Fruit fly (Drosophila melanogaster): ENCODE measurements around the gene AgmNAT.

Gene AgmNAT

DNA sequence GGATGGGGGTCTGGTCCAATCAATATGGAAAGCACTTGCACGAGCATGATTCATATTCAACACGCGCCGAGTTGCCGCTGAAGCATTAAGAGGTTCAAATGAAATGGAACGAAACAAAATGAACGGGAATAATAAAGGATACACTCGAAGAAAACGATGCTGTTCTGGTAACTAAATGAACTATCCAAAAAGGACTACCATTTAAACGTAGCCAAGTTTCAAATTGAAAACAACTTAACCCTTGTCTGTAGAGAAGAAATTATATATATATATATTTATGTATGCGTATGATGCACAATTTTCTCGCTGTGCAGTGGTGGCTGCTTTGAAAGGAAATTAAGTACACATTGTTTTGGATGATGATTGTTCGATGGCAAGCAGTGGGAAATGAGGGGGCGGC, 37.1 kb upstream of the AgmNAT start (continued):
- no peak for TF ChIP-seq Mad (GFP tag; optimal IDR thresholded peaks at IDR 0.05)
- 0 out of 3 replicates have a peak, but pooled peaks have one; percentile 32 for TF ChIP-seq dysf (GFP tag; IDR thresholded peaks at IDR 0.05)
- TF ChIP-seq CG32532 (GFP tag; IDR thresholded peaks at IDR 0.05): peak; percentile 30; the same call in 1 of the 2 replicates
- peak; percentile 9; the same call in 1 of the 2 replicates for TF ChIP-seq CG3847 (GFP tag; IDR thresholded peaks at IDR 0.05)
- no peak for TF ChIP-seq Adf1 (GFP tag; IDR thresholded peaks at IDR 0.05)
- no peak for TF ChIP-seq CG7372 (GFP tag; IDR thresholded peaks at IDR 0.05)
- TF ChIP-seq tup (GFP tag; optimal IDR thresholded peaks at IDR 0.05): no peak
- no peak for TF ChIP-seq oc (tag; optimal IDR thresholded peaks at IDR 0.05)
- no peak for TF ChIP-seq maf-S (GFP tag; optimal IDR thresholded peaks at IDR 0.05)
- no peak for TF ChIP-seq CG6654 (GFP tag; optimal IDR thresholded peaks at IDR 0.05)
- peak; percentile 50 for TF ChIP-seq CG18599 (GFP tag; optimal IDR thresholded peaks at IDR 0.05)
- peak; percentile 47 for TF ChIP-seq CG2678 (tag; optimal IDR thresholded peaks at IDR 0.05)
- TF ChIP-seq CG12299 (tag; optimal IDR thresholded peaks at IDR 0.05): no peak
- TF ChIP-seq grau (tag; optimal IDR thresholded peaks at IDR 0.05): peak; percentile 27
- no peak for TF ChIP-seq CG7357 (GFP tag; IDR thresholded peaks at IDR 0.05)

DNA sequence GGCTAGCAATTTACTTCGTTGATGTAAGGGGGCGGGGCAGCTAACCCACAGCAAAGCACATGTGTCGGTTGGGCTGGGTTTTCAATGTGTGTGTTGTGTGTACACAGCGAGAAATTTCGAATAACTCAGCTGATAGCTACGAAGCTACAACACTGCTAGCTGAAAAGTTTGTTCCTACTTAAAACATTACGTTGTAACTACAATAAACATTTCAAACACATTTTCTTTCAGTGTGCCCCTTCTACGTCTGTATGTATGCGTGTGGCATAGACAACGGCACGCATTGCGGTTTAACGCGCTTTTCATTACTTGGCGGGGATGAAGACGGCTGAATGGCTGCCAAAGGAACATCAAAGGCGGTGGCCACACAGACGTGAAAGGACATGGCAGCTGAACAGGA, 31.9 kb upstream of the AgmNAT start:
- TF ChIP-seq CG12219 (GFP tag; optimal IDR thresholded peaks at IDR 0.05): peak; percentile 12
- TF ChIP-seq CG3281 (GFP tag; optimal IDR thresholded peaks at IDR 0.05): peak; percentile 22
- peak; percentile 43; the same call in 1 of the 3 replicates for TF ChIP-seq zfh1 (GFP tag; IDR thresholded peaks at IDR 0.05)
- no peak for TF ChIP-seq Elba2 (GFP tag; optimal IDR thresholded peaks at IDR 0.05)
- no peak for TF ChIP-seq lov (optimal IDR thresholded peaks at IDR 0.05)
- TF ChIP-seq lov (GFP tag; IDR thresholded peaks at IDR 0.05): no peak
- TF ChIP-seq knrl (GFP tag; IDR thresholded peaks at IDR 0.05; ENCODE audit: partially characterized antibody): no peak
- TF ChIP-seq abd-A (tag; optimal IDR thresholded peaks at IDR 0.05): peak; percentile 54
- TF ChIP-seq Xbp1 (GFP tag; optimal IDR thresholded peaks at IDR 0.05): peak; percentile 35
- TF ChIP-seq disco-r (GFP tag; optimal IDR thresholded peaks at IDR 0.05): no peak
- TF ChIP-seq CG6175 (GFP tag; IDR thresholded peaks at IDR 0.05): no peak
- TF ChIP-seq sob (GFP tag; IDR thresholded peaks at IDR 0.05): peak; percentile 63
- no peak for TF ChIP-seq crol (GFP tag; IDR thresholded peaks at IDR 0.05)
- peak; percentile 36 for TF ChIP-seq CG17359 (tag; optimal IDR thresholded peaks at IDR 0.05)
- TF ChIP-seq psq (GFP tag; optimal IDR thresholded peaks at IDR 0.05): no peak
- TF ChIP-seq CG4404 (GFP tag; IDR thresholded peaks at IDR 0.05): no peak
- TF ChIP-seq CG33557 (GFP tag; optimal IDR thresholded peaks at IDR 0.05): no peak
- peak; percentile 49 for TF ChIP-seq sens (GFP tag)
- TF ChIP-seq btn (GFP tag; optimal IDR thresholded peaks at IDR 0.05): no peak
- 0 out of 2 replicates have a peak, but pooled peaks have one; percentile 9 for TF ChIP-seq Oaz (GFP tag; IDR thresholded peaks at IDR 0.05)
- TF ChIP-seq CG11560 (tag; IDR thresholded peaks at IDR 0.05): no peak
- no peak for TF ChIP-seq CG13287 (GFP tag; IDR thresholded peaks at IDR 0.05; ENCODE audit: partially characterized antibody)
- peak; percentile 34 for TF ChIP-seq mam (GFP tag; optimal IDR thresholded peaks at IDR 0.05)
- TF ChIP-seq Taf1 (GFP tag; IDR thresholded peaks at IDR 0.05): no peak
- TF ChIP-seq CG3847 (GFP tag; IDR thresholded peaks at IDR 0.05): peak; percentile 16; the same call in 1 of the 2 replicates
- 0 out of 2 replicates have a peak, but pooled peaks have one; percentile 13 for TF ChIP-seq CG7372 (GFP tag; IDR thresholded peaks at IDR 0.05)
- no peak for TF ChIP-seq CG2116 (GFP tag; optimal IDR thresholded peaks at IDR 0.05)
- peak; percentile 6 for TF ChIP-seq pnt (GFP tag; optimal IDR thresholded peaks at IDR 0.05)
- TF ChIP-seq NFAT (GFP tag; IDR thresholded peaks at IDR 0.05): peak; percentile 16; the same call in 1 of the 2 replicates
- peak; percentile 36 for TF ChIP-seq Hsf (GFP tag; optimal IDR thresholded peaks at IDR 0.05)
- peak; percentile 60 for TF ChIP-seq CG12769 (tag; optimal IDR thresholded peaks at IDR 0.05)
- 0 out of 2 replicates have a peak, but pooled peaks have one; percentile 15 for TF ChIP-seq CG14441 (GFP tag; IDR thresholded peaks at IDR 0.05)
- TF ChIP-seq CG4424 (GFP tag; optimal IDR thresholded peaks at IDR 0.05): no peak
- 0 out of 2 replicates have a peak, but pooled peaks have one; percentile 8 for TF ChIP-seq E2f2 (GFP tag; IDR thresholded peaks at IDR 0.05)
- no peak for TF ChIP-seq fd64A (GFP tag; optimal IDR thresholded peaks at IDR 0.05)
- no peak for TF ChIP-seq Bdp1 (GFP tag; optimal IDR thresholded peaks at IDR 0.05)
- peak; percentile 35 for TF ChIP-seq lilli (GFP tag; optimal IDR thresholded peaks at IDR 0.05)
- peak in 1 of 2 experiments; percentile 32 for TF ChIP-seq Hr51 (GFP tag; optimal IDR thresholded peaks at IDR 0.05)
